Fruit fly (Drosophila melanogaster): ENCODE results near the gene Ank2.

Gene Ank2

DNA sequence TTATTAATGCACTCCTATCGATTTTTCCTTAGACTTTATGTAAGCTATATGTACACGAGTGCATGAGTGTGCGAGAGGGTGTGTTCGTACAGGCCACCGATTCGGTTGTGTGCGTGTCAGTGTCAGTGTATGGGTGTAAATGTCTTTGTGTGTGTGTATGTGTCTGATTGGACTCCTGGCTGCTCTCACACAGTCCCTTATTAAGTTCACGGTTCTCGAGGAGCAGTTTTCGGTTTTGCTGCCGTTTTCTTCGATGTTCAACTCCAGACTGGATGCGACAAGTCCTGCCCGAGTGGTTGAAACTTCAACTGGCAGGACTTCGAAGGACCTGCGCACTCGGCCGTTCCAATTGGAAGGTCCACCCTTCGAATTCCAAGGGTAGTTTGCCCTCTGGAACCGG lies 4.8 kb downstream of the Ank2 start:
- no peak for TF ChIP-seq noc (tag; optimal IDR thresholded peaks at IDR 0.05)

DNA sequence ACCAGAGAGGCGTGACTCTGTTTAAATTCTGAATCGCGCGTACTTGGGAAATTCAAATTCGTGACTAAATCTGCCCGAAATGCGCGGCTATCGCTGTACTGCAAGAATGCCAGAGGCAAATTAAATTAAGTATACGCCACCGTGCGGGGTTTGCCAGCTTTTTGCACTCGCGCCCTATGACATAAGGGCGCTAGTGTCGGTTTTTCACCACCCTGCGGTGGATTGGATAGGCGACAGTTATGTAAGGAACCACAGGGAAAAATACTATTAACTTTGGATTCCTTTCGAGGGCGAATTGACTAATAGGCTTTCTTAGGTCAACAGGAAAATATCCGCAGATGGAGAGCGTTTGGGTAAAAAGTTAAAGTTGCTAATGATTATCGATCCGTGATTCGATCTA lies 22.6 kb downstream of the Ank2 start, which contains the start of gene CG44195:
CG44195 (minus strand) TSS at position 101 of the 400 bp plus-strand sequence.
- no peak for TF ChIP-seq noc (tag; optimal IDR thresholded peaks at IDR 0.05)

DNA sequence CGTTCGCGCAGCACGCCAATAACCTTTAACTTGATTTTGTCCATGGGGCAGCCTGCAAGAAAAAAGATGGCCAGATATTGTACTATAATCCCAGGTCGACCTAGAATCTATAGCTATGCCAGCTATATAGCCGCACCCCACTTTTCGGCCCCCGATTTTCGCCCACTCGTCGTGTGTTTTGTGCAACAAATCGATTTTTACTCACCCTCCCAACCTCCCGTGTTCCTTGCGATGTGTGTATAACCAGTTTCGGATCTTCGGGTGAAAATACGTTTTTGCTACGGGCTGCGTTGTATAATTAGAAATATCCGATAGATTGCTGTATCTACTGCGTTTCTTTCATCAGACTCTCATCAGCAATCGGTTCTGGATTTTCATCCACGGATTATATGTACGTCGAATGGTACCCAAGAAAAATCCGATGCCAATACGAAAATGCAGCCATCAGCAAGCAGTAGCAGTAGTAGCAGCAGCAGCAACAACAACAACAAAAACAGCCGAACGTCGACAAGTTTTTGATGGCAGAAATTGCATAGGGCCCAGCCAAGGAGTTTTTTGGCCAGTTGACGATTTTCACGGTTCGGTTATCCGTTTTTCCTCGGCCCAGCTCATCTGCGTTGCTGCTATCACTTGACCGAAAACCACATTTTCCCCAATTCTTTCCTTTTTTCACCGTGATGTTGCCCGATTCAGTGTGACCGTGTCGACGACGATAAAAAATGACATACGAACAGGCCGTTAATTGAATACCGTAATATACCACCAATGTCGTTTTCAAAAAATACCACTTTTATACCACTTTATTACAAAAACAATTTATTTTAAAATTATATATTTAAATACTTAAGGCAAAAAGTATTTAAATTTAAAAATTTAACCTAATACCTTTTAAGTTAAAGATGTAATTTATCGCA lies 63.9 kb downstream of the Ank2 start, which contains the start of gene CG7492:
CG7492 (minus strand) TSS at position 705 of the 914 bp plus-strand sequence.
- no peak for TF ChIP-seq noc (tag; optimal IDR thresholded peaks at IDR 0.05)

DNA sequence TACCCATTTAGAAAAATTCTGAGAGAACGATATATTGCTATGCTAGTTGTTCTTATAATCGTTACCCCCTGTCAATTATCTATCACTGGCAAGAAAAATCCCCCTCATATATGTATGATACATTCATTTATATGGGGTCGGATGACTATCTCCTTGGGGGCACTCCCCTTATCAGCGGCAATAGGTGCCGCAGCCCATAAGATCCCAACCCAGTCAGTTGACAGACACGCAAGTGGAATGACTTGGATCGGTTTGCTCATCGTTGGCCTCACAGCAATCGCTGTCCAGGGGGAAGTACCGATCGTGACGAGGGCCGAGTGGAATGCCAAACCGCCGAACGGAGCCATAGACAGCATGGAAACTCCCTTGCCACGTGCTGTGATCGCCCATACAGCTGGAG lies 67.2 kb downstream of the Ank2 start, which contains the start of gene PGRP-SD:
PGRP-SD (plus strand) TSS at position 213 of the 400 bp plus-strand sequence.
- no peak for TF ChIP-seq noc (tag; optimal IDR thresholded peaks at IDR 0.05)

DNA sequence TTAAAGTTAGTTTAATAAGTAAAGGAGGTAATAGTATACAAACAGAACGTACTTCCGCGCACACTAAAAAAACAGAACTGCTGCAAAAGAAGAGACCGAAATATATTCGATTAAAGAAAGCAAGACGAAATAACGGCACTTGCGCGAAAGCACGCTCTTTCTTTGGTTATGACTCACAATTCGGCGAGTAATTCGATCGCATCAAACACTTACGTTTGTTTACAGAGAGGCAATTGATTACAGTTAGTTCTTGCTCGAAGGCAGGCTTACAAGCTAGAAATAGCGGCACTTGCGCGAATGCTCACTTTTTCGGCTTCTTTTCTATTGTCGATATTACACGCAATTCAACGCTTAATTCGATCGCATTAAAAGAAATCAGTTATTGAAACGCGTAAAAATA lies 67.9 kb downstream of the Ank2 start, which contains the start of gene CG32373:
CG32373 (plus strand) TSS at position 301 of the 400 bp plus-strand sequence.
- no peak for TF ChIP-seq noc (tag; optimal IDR thresholded peaks at IDR 0.05)

DNA sequence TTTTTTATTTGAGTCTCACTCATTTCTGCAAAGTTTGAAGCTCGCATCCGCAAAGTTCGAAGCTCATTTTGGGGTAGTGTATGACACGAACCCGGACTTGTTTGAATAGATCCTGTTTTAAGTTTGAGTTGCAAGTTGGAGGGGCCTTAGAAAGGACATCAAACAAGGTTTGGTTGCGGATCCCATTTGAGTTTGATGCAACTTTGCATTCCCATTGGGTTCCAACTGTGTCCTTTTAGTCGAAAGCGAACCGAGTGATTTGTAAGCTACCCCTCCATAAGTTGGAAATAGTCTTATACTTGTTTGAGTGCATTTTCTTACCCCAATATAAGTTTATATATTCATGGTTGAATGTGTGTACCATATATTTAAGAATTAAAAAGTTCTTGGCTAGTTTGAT lies 74.6 kb downstream of the Ank2 start:
- TF ChIP-seq noc (tag; optimal IDR thresholded peaks at IDR 0.05), result no peak

DNA sequence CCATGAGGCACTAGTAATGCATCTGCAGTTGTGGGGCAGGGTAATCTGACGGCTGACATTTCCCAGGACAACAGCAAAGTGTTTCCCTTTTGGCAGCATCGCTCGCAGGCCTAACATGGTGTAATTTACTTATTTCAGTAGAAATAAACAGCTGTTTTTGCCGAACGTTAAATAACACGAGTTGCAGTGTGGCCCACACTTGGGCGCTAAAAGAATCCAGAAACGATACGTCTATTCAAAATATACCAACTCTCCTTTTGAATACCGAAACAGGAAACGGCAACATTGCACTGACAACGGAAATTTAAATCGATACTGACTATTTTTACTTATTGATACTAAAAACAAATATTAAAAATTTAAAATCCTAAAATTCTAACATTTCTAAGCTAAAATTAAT lies 76.7 kb downstream of the Ank2 start, which contains the start of gene CG7506:
CG7506 (minus strand) TSS at position 182 of the 400 bp plus-strand sequence.
- TF ChIP-seq noc (tag; optimal IDR thresholded peaks at IDR 0.05), result no peak

DNA sequence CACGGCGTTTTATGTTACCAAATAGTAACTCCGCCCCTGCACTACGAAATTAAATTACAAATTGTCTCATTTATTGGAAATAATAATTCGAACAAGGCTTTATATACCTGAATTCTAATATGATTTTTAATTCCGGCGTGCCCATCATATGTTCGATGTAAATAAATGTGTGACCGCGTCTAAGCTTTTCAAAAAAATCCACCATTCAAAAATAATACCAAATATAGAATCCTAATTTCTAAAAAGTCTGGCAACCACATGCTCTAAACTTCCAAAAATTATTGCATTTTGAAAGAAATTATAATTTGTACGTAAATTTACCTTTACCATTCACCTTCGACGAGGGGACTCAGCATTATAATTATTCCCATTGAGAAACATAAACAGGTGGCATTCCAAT lies 77.9 kb downstream of the Ank2 start, which contains the start of gene Urm1:
Urm1 (minus strand) TSS at position 150 of the 400 bp plus-strand sequence.
- no peak for TF ChIP-seq noc (tag; optimal IDR thresholded peaks at IDR 0.05)

DNA sequence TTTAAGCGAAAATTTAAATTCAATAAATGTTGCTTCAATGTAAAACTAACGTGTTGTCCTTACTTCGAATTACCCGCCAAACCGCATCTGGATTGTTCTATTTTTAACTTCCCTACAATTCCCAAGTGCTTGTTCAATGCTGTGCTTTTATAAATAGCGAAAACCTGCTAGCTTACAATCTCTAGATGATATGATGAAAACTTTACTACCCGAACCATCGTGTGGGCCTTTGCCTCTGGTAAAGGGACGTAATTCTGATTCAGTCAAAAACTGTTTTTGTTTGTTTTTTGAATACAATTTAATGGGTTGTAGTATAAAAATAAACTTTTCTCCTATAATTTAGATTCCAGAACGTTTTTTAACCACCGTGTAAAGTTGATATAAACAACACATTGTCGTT lies 78.7 kb downstream of the Ank2 start:
- no peak for TF ChIP-seq noc (tag; optimal IDR thresholded peaks at IDR 0.05)

DNA sequence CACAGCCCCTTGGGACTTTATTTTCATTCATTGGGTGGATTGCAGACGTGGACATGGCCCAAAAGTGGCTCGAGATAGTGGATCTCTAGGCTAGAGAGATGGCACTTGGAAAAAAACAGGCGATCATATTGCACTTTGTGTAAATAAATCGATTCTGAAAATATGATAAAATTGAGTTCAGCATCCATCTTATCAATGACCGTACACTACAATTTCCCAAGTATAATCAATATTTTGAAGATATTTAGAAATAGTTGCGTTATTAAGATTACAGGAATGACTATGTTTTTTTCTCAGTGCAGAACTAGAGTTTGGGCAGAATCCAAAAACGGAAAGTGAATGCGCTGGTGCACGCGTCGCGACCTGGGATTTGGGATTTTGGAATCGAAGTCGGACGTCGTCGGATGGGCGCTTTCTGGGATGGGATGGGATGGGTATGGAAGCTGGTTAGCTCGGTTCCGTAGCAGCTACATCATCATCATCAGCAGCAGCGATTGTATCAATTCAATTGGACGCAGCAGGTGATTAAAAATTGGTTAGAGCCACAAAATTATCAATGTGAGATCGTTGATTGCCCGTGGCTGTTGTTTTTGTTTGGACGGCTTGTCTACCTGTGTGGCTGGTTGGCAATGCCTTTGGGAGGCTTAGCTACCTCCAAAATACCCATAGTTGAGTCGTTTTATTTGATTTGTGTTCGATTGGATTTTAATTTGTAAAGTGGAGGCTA lies 83.3 kb downstream of the Ank2 start:
- TF ChIP-seq noc (tag; optimal IDR thresholded peaks at IDR 0.05), result no peak

DNA sequence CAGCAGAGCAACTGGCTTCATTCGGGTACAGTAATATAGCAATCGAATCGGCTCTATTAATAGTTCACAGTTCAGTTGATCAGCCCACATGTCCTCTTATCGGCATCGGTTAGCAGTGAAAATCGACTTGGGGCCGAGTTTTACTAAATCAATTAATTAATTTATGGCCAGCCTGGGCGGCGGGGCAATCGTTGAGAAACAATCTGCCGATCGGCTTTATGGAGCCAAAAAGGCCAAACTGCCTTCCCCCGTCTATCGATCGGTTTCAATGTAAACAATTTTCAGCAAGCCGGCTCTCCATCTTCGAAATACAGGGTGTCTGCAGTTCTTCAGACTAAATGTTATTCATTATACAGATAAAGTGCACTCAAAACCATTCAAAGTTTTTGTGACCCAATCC lies 84.6 kb downstream of the Ank2 start:
- TF ChIP-seq noc (tag; optimal IDR thresholded peaks at IDR 0.05), result no peak

DNA sequence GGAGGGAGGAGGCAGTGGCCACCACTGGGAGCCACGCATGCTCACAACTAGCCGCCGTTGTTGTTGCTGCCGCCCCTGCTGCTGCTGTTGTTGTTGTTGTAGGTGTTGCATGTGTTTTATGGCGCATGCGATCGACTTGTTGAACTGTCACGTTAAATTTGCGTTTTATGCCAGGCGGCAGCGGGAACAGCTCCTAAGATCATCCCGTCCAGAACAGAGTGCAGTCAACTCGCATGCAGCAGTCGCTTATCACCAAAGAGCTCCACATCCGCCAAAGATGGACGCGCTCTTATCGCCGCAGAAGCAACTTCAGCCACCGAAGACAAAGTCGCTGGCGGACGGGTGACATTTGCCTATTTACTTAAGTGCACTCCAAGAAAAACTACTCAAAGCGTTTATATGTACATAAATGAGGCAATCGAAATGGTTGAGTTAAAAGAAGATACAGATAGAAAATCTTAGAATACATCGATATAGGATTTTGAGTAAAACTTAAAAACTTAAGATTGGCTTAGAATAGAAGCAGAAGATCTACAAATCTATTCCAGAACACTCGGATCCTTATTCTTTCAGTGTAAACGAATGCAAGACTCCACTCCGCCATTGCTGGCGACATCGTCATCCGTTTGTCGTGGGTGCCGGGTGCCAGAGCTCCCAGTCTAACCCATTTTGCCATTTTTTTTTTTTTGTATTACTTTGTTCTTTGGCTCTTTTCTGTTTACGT lies 85.5 kb downstream of the Ank2 start:
- no peak for TF ChIP-seq noc (tag; optimal IDR thresholded peaks at IDR 0.05)

DNA sequence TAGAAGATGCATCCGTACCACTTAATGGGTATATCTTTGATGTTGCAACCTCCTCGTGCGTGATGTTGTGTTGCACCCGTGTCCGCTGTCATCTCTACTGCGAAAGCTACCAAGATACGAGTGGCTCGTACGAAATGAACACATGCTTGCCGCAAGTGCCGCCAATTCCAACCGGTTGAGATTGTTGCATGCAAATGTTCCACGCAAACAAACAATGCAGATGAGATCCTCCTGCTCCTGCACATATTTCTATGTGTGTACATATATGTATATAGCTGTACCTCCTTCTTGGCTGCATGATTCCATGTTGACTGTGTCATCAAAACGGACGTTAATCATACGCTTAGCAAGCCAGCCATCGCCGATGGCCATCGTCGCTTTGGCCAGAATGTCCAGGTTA lies 88.1 kb downstream of the Ank2 start:
- no peak for TF ChIP-seq noc (tag; optimal IDR thresholded peaks at IDR 0.05)

DNA sequence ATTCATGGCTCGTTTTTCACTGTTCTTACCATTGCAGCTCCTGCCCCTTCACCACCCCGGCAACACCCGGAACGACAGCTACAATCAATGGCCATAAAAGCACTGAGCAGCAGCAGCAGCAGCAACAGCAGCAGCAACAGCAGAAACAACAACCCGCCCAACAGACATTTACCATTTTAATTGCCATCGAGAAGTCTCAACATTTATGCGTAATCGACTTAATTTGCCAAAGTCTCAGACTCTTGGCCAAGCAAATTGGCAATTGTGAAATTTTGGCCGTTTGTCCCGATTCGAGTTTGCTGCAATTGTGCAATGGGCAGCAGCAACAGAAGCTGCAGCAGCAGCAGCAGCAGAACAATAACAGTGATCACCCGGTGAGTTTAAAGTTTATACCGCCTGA lies 93.6 kb downstream of the Ank2 start:
- TF ChIP-seq noc (tag; optimal IDR thresholded peaks at IDR 0.05), result no peak

DNA sequence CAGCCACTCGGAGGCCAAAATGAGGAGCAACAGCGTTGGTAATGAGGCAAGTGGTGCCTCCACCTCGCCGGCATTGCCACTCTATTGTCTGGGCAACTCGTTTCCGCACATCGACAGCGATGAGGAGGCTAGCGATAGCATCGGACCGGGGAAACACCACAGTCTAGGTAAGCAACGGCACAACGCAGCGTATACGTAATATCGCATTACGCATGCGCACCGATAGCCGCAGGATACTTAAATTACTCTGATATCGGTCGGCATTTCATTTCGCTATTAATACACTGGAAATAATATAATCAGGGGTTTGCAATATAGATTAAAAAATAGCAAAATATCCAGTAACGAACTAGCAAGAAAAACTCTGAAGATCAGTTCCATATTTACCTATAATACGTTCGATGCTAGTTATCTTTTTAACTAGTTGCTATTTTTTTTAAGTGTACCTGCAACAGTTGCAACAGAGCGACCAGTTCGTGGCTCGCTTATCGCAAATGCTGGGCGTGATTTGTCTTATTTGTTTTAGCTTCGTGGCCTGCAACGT lies 100.7 kb downstream of the Ank2 start:
- TF ChIP-seq noc (tag; optimal IDR thresholded peaks at IDR 0.05), result no peak
